Worm (Caenorhabditis elegans) whole organism, L3 larva: Measurements from ENCODE around the gene F56A11.4.

Experiments used
- lin-39 ChIP-seq: fragments of 150-350 bp; optimal IDR thresholded peaks from 2 replicates; lab custom pipeline; 2018; ENCODE audit warnings: missing biosample characterization, missing genetic modification reagents, missing genetic modification characterization
- pha-4 ChIP-seq: fragments of 150-350 bp; optimal IDR thresholded peaks from 2 replicates; lab custom pipeline; 2014; ENCODE audit warnings: missing biosample characterization, missing genetic modification reagents, missing genetic modification characterization
- skn-1 ChIP-seq: fragments of 150-350 bp; optimal IDR thresholded peaks from 2 replicates; lab custom pipeline; 2014; ENCODE audit warnings: missing biosample characterization, missing genetic modification characterization

DNA sequence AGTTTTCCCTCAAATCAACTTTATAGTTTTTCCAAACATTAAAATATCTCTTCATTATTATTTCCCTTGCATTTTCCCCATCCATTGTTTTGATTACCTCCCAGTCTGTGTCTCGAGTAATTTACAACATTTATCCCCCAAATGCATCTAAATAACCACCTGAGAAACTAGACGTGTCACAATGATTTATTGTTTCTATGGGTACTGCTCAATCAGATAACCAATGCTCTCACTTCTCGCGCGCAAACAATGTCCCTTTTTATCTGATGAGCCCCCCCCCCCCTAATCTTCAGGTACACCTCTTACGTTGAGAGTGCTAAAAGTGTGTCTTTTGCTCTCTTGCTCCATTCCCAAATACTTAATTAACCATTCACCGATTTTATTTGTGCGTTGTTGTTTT, 5.9 kb downstream of the F56A11.4 start:
- TF ChIP-seq skn-1 (no peak), lin-39 (tag; lab: Kevin White, UChicago) (no peak), pha-4 (tag; lab: Kevin White, UChicago) (no peak)
